Fruit fly (Drosophila melanogaster): Measurements from ENCODE around the gene CG33642.

CG33642 gene

DNA sequence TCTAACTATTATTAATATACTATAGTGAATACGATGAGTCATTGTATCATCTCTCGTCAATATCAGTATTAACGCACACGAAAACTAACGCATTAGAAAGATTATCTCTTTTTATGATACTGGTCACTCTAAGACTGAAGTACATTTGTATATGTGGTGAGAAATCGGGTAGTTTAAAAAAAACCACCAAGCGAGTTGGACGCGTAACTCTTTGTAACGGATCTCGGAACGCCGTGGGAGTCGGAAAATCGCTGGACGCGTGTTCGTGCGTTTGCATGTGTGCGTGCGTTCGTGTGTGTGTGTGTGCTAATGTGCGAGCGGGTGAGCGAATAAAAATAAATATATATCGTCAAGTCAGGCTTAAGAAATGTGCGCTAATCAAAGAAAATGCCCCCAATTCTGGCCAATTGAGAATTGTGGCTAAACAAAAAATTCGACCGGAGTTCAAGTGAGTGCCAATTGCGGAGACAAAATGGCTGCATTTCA lies 20.2 kb downstream of the CG33642 start, which contains the start of gene kuz (continued):
- TF ChIP-seq CG8290 (GFP tag; optimal IDR thresholded peaks at IDR 0.05): peak; percentile 31
- TF ChIP-seq CG8290 (tag; optimal IDR thresholded peaks at IDR 0.05): peak in 1 of 2 experiments; percentile 78
- peak; percentile 69 for TF ChIP-seq CG12659 (GFP tag; optimal IDR thresholded peaks at IDR 0.05)
- TF ChIP-seq zfh2 (GFP tag; optimal IDR thresholded peaks at IDR 0.05): no peak
- TF ChIP-seq hth (optimal IDR thresholded peaks at IDR 0.05): no peak
- TF ChIP-seq CG12155 (GFP tag; optimal IDR thresholded peaks at IDR 0.05): no peak
- peak; percentile 0 for TF ChIP-seq zen (tag; optimal IDR thresholded peaks at IDR 0.05)
- peak; percentile 27 for TF ChIP-seq CG31365 (tag; optimal IDR thresholded peaks at IDR 0.05)
- TF ChIP-seq CG43689 (GFP tag; IDR thresholded peaks at IDR 0.05): no peak
- no peak for TF ChIP-seq Doc3 (GFP tag; IDR thresholded peaks at IDR 0.05; ENCODE audit: partially characterized antibody)
- peak; percentile 42 for TF ChIP-seq CG17359 (tag; optimal IDR thresholded peaks at IDR 0.05)
- TF ChIP-seq CG3726 (GFP tag; IDR thresholded peaks at IDR 0.05): no peak
- no peak for TF ChIP-seq CG8478 (optimal IDR thresholded peaks at IDR 0.05)
- TF ChIP-seq jing (GFP tag; optimal IDR thresholded peaks at IDR 0.05): no peak
- no peak for TF ChIP-seq CG14667 (GFP tag; IDR thresholded peaks at IDR 0.05)
- TF ChIP-seq Xrp1 (GFP tag; IDR thresholded peaks at IDR 0.05): peak; percentile 39; the same call in 1 of the 2 replicates
- no peak for TF ChIP-seq CG1024 (GFP tag; IDR thresholded peaks at IDR 0.05)
- no peak for TF ChIP-seq Sox100B (GFP tag; optimal IDR thresholded peaks at IDR 0.05)
- peak; percentile 38; the same call in 1 of the 2 replicates for TF ChIP-seq HLH3B (GFP tag; IDR thresholded peaks at IDR 0.05)
- peak; percentile 54 for TF ChIP-seq CG12769 (tag; optimal IDR thresholded peaks at IDR 0.05)
- no peak for TF ChIP-seq exex (tag; optimal IDR thresholded peaks at IDR 0.05)
- TF ChIP-seq Meics (GFP tag; optimal IDR thresholded peaks at IDR 0.05): no peak
- TF ChIP-seq Xbp1 (GFP tag; optimal IDR thresholded peaks at IDR 0.05): peak; percentile 13
- TF ChIP-seq insv (GFP tag; optimal IDR thresholded peaks at IDR 0.05): no peak
- TF ChIP-seq en (GFP tag; optimal IDR thresholded peaks at IDR 0.05): no peak
- TF ChIP-seq hb (GFP tag; IDR thresholded peaks at IDR 0.05; ENCODE audit: partially characterized antibody): no peak
- no peak for TF ChIP-seq CG16779 (GFP tag; IDR thresholded peaks at IDR 0.05)
- peak; percentile 44 for TF ChIP-seq Vsx1 (GFP tag; optimal IDR thresholded peaks at IDR 0.05)
- no peak for TF ChIP-seq CG10462 (GFP tag; optimal IDR thresholded peaks at IDR 0.05)
- no peak for TF ChIP-seq croc (GFP tag; conservative IDR thresholded peaks at IDR 0.05)
- TF ChIP-seq klu (GFP tag; IDR thresholded peaks at IDR 0.05): no peak
- peak; percentile 18 for TF ChIP-seq NK7.1 (GFP tag; optimal IDR thresholded peaks at IDR 0.05)
- peak; percentile 71; the same call in 1 of the 2 replicates for TF ChIP-seq vvl (GFP tag; IDR thresholded peaks at IDR 0.05)
- TF ChIP-seq tna (GFP tag; IDR thresholded peaks at IDR 0.05; ENCODE audit: partially characterized antibody): peak; percentile 64; the same call in 1 of the 2 replicates
- TF ChIP-seq nom (GFP tag; optimal IDR thresholded peaks at IDR 0.05): peak; percentile 57
- TF ChIP-seq CG4360 (GFP tag; IDR thresholded peaks at IDR 0.05): peak; percentile 32; the same call in 1 of the 2 replicates
- peak; percentile 32 for TF ChIP-seq CG12071 (GFP tag; optimal IDR thresholded peaks at IDR 0.05)
- TF ChIP-seq CG14710 (tag; optimal IDR thresholded peaks at IDR 0.05): no peak
- no peak for TF ChIP-seq Ssrp (tag; optimal IDR thresholded peaks at IDR 0.05)
- TF ChIP-seq CG2120 (GFP tag; optimal IDR thresholded peaks at IDR 0.05): no peak
- TF ChIP-seq chinmo (GFP tag; IDR thresholded peaks at IDR 0.05; ENCODE audit: partially characterized antibody): peak; percentile 89
- TF ChIP-seq Adf1 (GFP tag; IDR thresholded peaks at IDR 0.05): peak; percentile 27; the same call in 1 of the 2 replicates
- TF ChIP-seq CHES-1-like (GFP tag; optimal IDR thresholded peaks at IDR 0.05): no peak
- TF ChIP-seq CG31388 (GFP tag; optimal IDR thresholded peaks at IDR 0.05): no peak
- no peak for TF ChIP-seq z (GFP tag; IDR thresholded peaks at IDR 0.05)
- TF ChIP-seq bigmax (GFP tag; optimal IDR thresholded peaks at IDR 0.05): no peak
- TF ChIP-seq Camta (GFP tag; optimal IDR thresholded peaks at IDR 0.05): no peak
- TF ChIP-seq odd (GFP tag; optimal IDR thresholded peaks at IDR 0.05): peak; percentile 21
- TF ChIP-seq Hmr (GFP tag; optimal IDR thresholded peaks at IDR 0.05): peak; percentile 72
- 0 out of 3 replicates have a peak, but pooled peaks have one; percentile 64 for TF ChIP-seq CG2199 (GFP tag; IDR thresholded peaks at IDR 0.05)
- no peak for TF ChIP-seq tup (GFP tag; optimal IDR thresholded peaks at IDR 0.05)

Measured in whole organism, embryonic.